Fruit fly (Drosophila melanogaster) whole organism, embryonic: Measurements from ENCODE around the gene stwl.
A peak's percentile ranks its signal among the peaks of the same experiment; 100 is the strongest.

Source experiments
- Antp ChIP-seq: fragments of 200-800 bp; sonication (Bioruptor generic); optimal IDR thresholded peaks from 3 replicates; lab custom pipeline; 2016; ENCODE audit warnings: missing biosample characterization, missing genetic modification characterization
- Bgb ChIP-seq: fragments of 200-800 bp; sonication (Bioruptor generic); IDR thresholded peaks from 2 replicates; pipeline ENCODE4 v1.3.6; 2022; ENCODE audit warnings: missing biosample characterization, missing genetic modification characterization; ENCODE audit not compliant: partially characterized antibody
- CG11456 ChIP-seq: fragments of 200-800 bp; sonication (Bioruptor generic); IDR thresholded peaks from 3 replicates; pipeline ENCODE4 v1.3.6; 2022; ENCODE audit warnings: missing biosample characterization, missing genetic modification characterization
- CG12236 ChIP-seq: fragments of 200-800 bp; sonication (Bioruptor generic); optimal IDR thresholded peaks from 2 replicates; lab custom pipeline; 2016; ENCODE audit warnings: missing biosample characterization, missing genetic modification characterization
- CG13287 ChIP-seq: fragments of 200-800 bp; sonication (Bioruptor generic); IDR thresholded peaks from 2 replicates; pipeline ENCODE4 v1.3.6; 2022; ENCODE audit warnings: missing biosample characterization, missing genetic modification characterization; ENCODE audit not compliant: partially characterized antibody
- CG14667 ChIP-seq: fragments of 200-800 bp; sonication (Bioruptor generic); IDR thresholded peaks from 2 replicates; pipeline ENCODE4 v1.3.6; 2022; ENCODE audit warnings: missing biosample characterization, missing genetic modification characterization
- CG14710 ChIP-seq: fragments of 200-800 bp; sonication (Bioruptor generic); optimal IDR thresholded peaks from 3 replicates; lab custom pipeline; 2019; ENCODE audit warnings: missing biosample characterization, mild to moderate bottlenecking, missing genetic modification characterization, moderate library complexity
- CG16863 ChIP-seq: fragments of 200-800 bp; sonication (Bioruptor generic); optimal IDR thresholded peaks from 3 replicates; lab custom pipeline; 2016; ENCODE audit warnings: missing biosample characterization, missing genetic modification characterization
- CG18262 ChIP-seq: fragments of 200-800 bp; optimal IDR thresholded peaks from 3 replicates; lab custom pipeline; 2019; ENCODE audit warnings: missing biosample characterization, mild to moderate bottlenecking, missing genetic modification characterization, moderate library complexity
- CG18764 ChIP-seq: fragments of 200-800 bp; sonication (Bioruptor generic); optimal IDR thresholded peaks from 3 replicates; lab custom pipeline; 2016; ENCODE audit warnings: missing biosample characterization, missing genetic modification characterization
- CG2678 ChIP-seq: fragments of 200-800 bp; sonication (Bioruptor generic); optimal IDR thresholded peaks from 3 replicates; lab custom pipeline; 2019; ENCODE audit warnings: missing biosample characterization, mild to moderate bottlenecking, missing genetic modification characterization, moderate library complexity
- CG30403 ChIP-seq: fragments of 200-800 bp; sonication (Bioruptor generic); optimal IDR thresholded peaks from 3 replicates; lab custom pipeline; 2016; ENCODE audit warnings: missing biosample characterization, missing genetic modification characterization
- CG32772 ChIP-seq: fragments of 200-800 bp; sonication (Bioruptor generic); IDR thresholded peaks from 2 replicates; pipeline ENCODE4 v1.3.6; 2022; ENCODE audit warnings: missing biosample characterization, missing genetic modification characterization
- CG34224 ChIP-seq: fragments of 200-800 bp; sonication (Bioruptor generic); IDR thresholded peaks from 3 replicates; pipeline ENCODE4 v1.3.6; 2022; ENCODE audit warnings: missing biosample characterization, missing genetic modification characterization; ENCODE audit not compliant: partially characterized antibody
- CG4282 ChIP-seq: fragments of 200-800 bp; sonication (Bioruptor generic); optimal IDR thresholded peaks from 2 replicates; lab custom pipeline; 2016; ENCODE audit warnings: missing biosample characterization, missing genetic modification characterization
- CG4707 ChIP-seq: fragments of 200-800 bp; sonication (Bioruptor generic); optimal IDR thresholded peaks from 2 replicates; lab custom pipeline; 2018; ENCODE audit warnings: missing biosample characterization, mild to moderate bottlenecking, missing genetic modification characterization, moderate library complexity
- CG7271 ChIP-seq: fragments of 200-800 bp; sonication (Bioruptor generic); optimal IDR thresholded peaks from 2 replicates; lab custom pipeline; 2018; ENCODE audit warnings: missing biosample characterization, mild to moderate bottlenecking, missing genetic modification characterization, moderate library complexity
- CG7357 ChIP-seq: fragments of 200-800 bp; sonication (Bioruptor generic); IDR thresholded peaks from 3 replicates; pipeline ENCODE4 v1.3.6; 2022; ENCODE audit warnings: missing biosample characterization, missing genetic modification characterization
- CG8765 ChIP-seq: fragments of 200-800 bp; sonication (Bioruptor generic); IDR thresholded peaks from 2 replicates; pipeline ENCODE4 v1.3.6; 2022; ENCODE audit warnings: missing biosample characterization, missing genetic modification characterization
- CG8924 ChIP-seq: fragments of 200-800 bp; optimal IDR thresholded peaks from 3 replicates; lab custom pipeline; 2019; ENCODE audit warnings: missing biosample characterization, mild to moderate bottlenecking, missing genetic modification characterization, moderate library complexity
- CG9797 ChIP-seq: fragments of 200-800 bp; sonication (Bioruptor generic); optimal IDR thresholded peaks from 3 replicates; lab custom pipeline; 2018; ENCODE audit warnings: missing biosample characterization, mild to moderate bottlenecking, missing genetic modification characterization
- D19A ChIP-seq: fragments of 200-800 bp; optimal IDR thresholded peaks from 3 replicates; lab custom pipeline; 2019; ENCODE audit warnings: missing biosample characterization, mild to moderate bottlenecking, missing genetic modification characterization, moderate library complexity
- E2f2 ChIP-seq: fragments of 200-800 bp; sonication (Bioruptor generic); IDR thresholded peaks from 2 replicates; pipeline ENCODE4 v1.3.6; 2022; ENCODE audit warnings: missing biosample characterization, missing genetic modification characterization
- H2.0 ChIP-seq: fragments of 200-800 bp; sonication (Bioruptor generic); IDR thresholded peaks from 2 replicates; pipeline ENCODE4 v1.3.6; 2022; ENCODE audit warnings: missing biosample characterization, missing genetic modification characterization
- Hsf ChIP-seq: fragments of 200-800 bp; sonication (Bioruptor generic); optimal IDR thresholded peaks from 3 replicates; lab custom pipeline; 2016; ENCODE audit warnings: missing biosample characterization, missing genetic modification characterization
- NK7.1 ChIP-seq: fragments of 200-800 bp; sonication (Bioruptor generic); optimal IDR thresholded peaks from 3 replicates; lab custom pipeline; 2016; ENCODE audit warnings: missing biosample characterization, missing genetic modification characterization
- Nf-YC ChIP-seq: fragments of 200-800 bp; optimal IDR thresholded peaks from 3 replicates; lab custom pipeline; 2019; ENCODE audit warnings: missing biosample characterization, mild to moderate bottlenecking, missing genetic modification characterization, moderate library complexity
- NfI ChIP-seq: fragments of 200-800 bp; sonication (Bioruptor generic); optimal IDR thresholded peaks from 3 replicates; lab custom pipeline; 2018; ENCODE audit warnings: missing biosample characterization, mild to moderate bottlenecking, missing genetic modification characterization, moderate library complexity
- Scr ChIP-seq: fragments of 200-800 bp; sonication (Bioruptor generic); IDR thresholded peaks from 2 replicates; pipeline ENCODE4 v1.3.6; 2022; ENCODE audit warnings: missing biosample characterization, missing genetic modification characterization; ENCODE audit not compliant: partially characterized antibody
- Spps ChIP-seq: fragments of 200-800 bp; sonication (Bioruptor generic); optimal IDR thresholded peaks from 2 replicates; lab custom pipeline; 2018; ENCODE audit warnings: missing biosample characterization, mild to moderate bottlenecking, missing genetic modification characterization
- Trl ChIP-seq, 3 experiments: fragments of >200 bp in 2 of 3; fragments of 200-800 bp in 1 of 3; sonication (Bioruptor generic) in 1 of 3; optimal IDR thresholded peaks; 2 replicates in 1 of 3; 3 replicates in 2 of 3; lab custom pipeline; 2016 to 2017; ENCODE audit warnings: missing biosample characterization in 1 of 3, missing genetic modification characterization in 1 of 3
- bab2 ChIP-seq: fragments of 200-800 bp; sonication (Bioruptor generic); optimal IDR thresholded peaks from 2 replicates; lab custom pipeline; 2016; ENCODE audit warnings: missing biosample characterization, missing genetic modification characterization
- ci ChIP-seq: fragments of 200-800 bp; sonication (Bioruptor generic); IDR thresholded peaks from 3 replicates; pipeline ENCODE4 v1.3.6; 2022; ENCODE audit warnings: missing biosample characterization, missing genetic modification characterization
- dmrt99B ChIP-seq: fragments of 200-800 bp; sonication (Bioruptor generic); optimal IDR thresholded peaks from 2 replicates; lab custom pipeline; 2018; ENCODE audit warnings: missing biosample characterization, mild to moderate bottlenecking, missing genetic modification characterization, moderate library complexity
- kni ChIP-seq: fragments of 200-800 bp; sonication (Bioruptor generic); optimal IDR thresholded peaks from 3 replicates; lab custom pipeline; 2017; ENCODE audit warnings: mild to moderate bottlenecking, missing biosample characterization, missing genetic modification reagents, missing genetic modification characterization
- oc ChIP-seq: fragments of 200-800 bp; sonication (Bioruptor generic); optimal IDR thresholded peaks from 2 replicates; lab custom pipeline; 2018; ENCODE audit warnings: missing biosample characterization, mild to moderate bottlenecking, missing genetic modification characterization, moderate library complexity
- p53 ChIP-seq: fragments of 200-800 bp; sonication (Bioruptor generic); optimal IDR thresholded peaks from 2 replicates; lab custom pipeline; 2016; ENCODE audit warnings: missing biosample characterization, missing genetic modification characterization
- pb ChIP-seq: fragments of 200-800 bp; sonication (Bioruptor generic); optimal IDR thresholded peaks from 3 replicates; lab custom pipeline; 2016; ENCODE audit warnings: missing biosample characterization, missing genetic modification characterization
- pfk ChIP-seq: fragments of 200-800 bp; sonication (Bioruptor generic); optimal IDR thresholded peaks from 2 replicates; lab custom pipeline; 2018; ENCODE audit warnings: missing biosample characterization, mild to moderate bottlenecking, missing genetic modification characterization, moderate library complexity
- pum ChIP-seq: fragments of 200-800 bp; sonication (Bioruptor generic); optimal IDR thresholded peaks from 2 replicates; lab custom pipeline; 2016; ENCODE audit warnings: missing biosample characterization, missing genetic modification characterization
- repo ChIP-seq: fragments of 200-800 bp; sonication (Bioruptor generic); optimal IDR thresholded peaks from 2 replicates; lab custom pipeline; 2016; ENCODE audit warnings: missing biosample characterization, missing genetic modification characterization
- scrt ChIP-seq: fragments of 200-800 bp; sonication (Bioruptor generic); optimal IDR thresholded peaks from 2 replicates; lab custom pipeline; 2018; ENCODE audit warnings: missing biosample characterization, mild to moderate bottlenecking, missing genetic modification characterization, moderate library complexity
- sens-2 ChIP-seq: fragments of 200-800 bp; sonication (Bioruptor generic); IDR thresholded peaks from 2 replicates; pipeline ENCODE4 v1.3.6; 2022; ENCODE audit warnings: missing biosample characterization, missing genetic modification characterization
- sim ChIP-seq: fragments of 200-800 bp; sonication (Bioruptor generic); IDR thresholded peaks from 2 replicates; pipeline ENCODE4 v1.3.6; 2022; ENCODE audit warnings: missing biosample characterization, missing genetic modification characterization
- slou ChIP-seq: fragments of 200-800 bp; sonication (Bioruptor generic); optimal IDR thresholded peaks from 3 replicates; lab custom pipeline; 2016; ENCODE audit warnings: missing biosample characterization, missing genetic modification characterization
- ssp ChIP-seq: fragments of 200-800 bp; sonication (Bioruptor generic); IDR thresholded peaks from 2 replicates; pipeline ENCODE4 v1.3.6; 2022; ENCODE audit warnings: missing biosample characterization, missing genetic modification characterization
- toy ChIP-seq: fragments of 200-800 bp; sonication (Bioruptor generic); IDR thresholded peaks from 2 replicates; pipeline ENCODE4 v1.3.6; 2022; ENCODE audit warnings: missing biosample characterization, missing genetic modification characterization
- wdn ChIP-seq: fragments of 200-800 bp; sonication (Bioruptor generic); IDR thresholded peaks from 2 replicates; pipeline ENCODE4 v1.3.6; 2022; ENCODE audit warnings: missing biosample characterization, missing genetic modification characterization
- zf30C ChIP-seq: fragments of 200-800 bp; sonication (Bioruptor generic); optimal IDR thresholded peaks from 3 replicates; lab custom pipeline; 2018; ENCODE audit warnings: missing biosample characterization, mild to moderate bottlenecking, missing genetic modification characterization

stwl gene

DNA sequence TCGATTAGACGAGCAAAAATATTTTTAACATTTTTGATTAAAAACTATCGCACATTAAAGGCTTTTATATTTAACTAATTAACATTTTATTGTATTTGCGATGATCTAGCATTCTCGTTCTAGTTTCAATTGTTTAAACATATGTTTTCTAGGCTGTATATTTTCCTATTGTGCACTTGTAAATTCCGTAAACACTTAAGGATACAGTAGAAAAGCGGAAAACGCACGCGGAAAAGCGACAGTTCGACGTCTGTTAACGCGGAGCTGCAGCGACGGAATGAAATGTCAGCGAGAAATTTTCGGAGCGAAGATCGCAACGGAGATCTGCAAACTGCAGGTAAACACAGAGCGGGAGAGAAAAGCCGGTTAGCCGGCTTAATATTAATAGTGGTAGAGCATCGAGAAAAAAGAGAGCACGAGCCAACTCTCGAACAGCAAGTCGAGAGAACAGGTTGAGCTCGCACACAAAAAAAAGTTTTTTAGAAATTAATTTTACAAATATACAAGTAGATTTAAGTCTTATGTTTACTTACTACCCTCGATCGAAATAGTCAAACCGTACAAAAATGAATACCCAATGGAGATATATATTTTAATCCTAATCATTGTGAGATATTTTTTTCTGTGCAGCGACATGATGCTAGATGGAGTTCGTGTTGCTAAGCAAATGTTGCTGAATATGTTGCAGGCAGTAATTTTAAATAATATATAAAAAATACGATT, 38.7 kb upstream of the stwl start (continued):
- TF ChIP-seq CG12236 (GFP tag; lab: Kevin White, UChicago), result peak; percentile 80
- TF ChIP-seq Antp (GFP tag; lab: Kevin White, UChicago), result peak; percentile 73
- peak; percentile 78 for TF ChIP-seq CG7357
- TF ChIP-seq Hsf (GFP tag; lab: Kevin White, UChicago), result peak; percentile 93
- TF ChIP-seq oc (tag; lab: Kevin White, UChicago), result peak; percentile 96
- peak; percentile 92 for TF ChIP-seq zf30C (GFP tag; lab: Kevin White, UChicago)
- TF ChIP-seq CG9797 (GFP tag; lab: Kevin White, UChicago), result peak; percentile 4
- peak; percentile 67 for TF ChIP-seq NK7.1 (GFP tag; lab: Kevin White, UChicago)
- peak; percentile 86 for TF ChIP-seq bab2
- peak; percentile 98 for TF ChIP-seq CG7271
- peak; percentile 96 for TF ChIP-seq CG18262 (tag; lab: Kevin White, UChicago)
- no peak for TF ChIP-seq CG34224 (GFP tag; lab: Robert Waterston, UW)
- peak; percentile 91 for TF ChIP-seq CG2678
- TF ChIP-seq ci (GFP tag; lab: Robert Waterston, UW), result peak; percentile 98
- TF ChIP-seq NfI (GFP tag; lab: Kevin White, UChicago), result peak; percentile 83
- peak; percentile 97 for TF ChIP-seq CG8924 (tag; lab: Kevin White, UChicago)
- TF ChIP-seq CG4707 (GFP tag; lab: Kevin White, UChicago), result peak; percentile 84
- TF ChIP-seq wdn (GFP tag; lab: Robert Waterston, UW), result peak; percentile 77; the same call in 1 of the 2 replicates
- peak; percentile 55 for TF ChIP-seq p53
- TF ChIP-seq toy (GFP tag; lab: Robert Waterston, UW), result peak; percentile 55; the same call in 1 of the 2 replicates
- TF ChIP-seq Bgb (GFP tag; lab: Robert Waterston, UW), result no peak
- TF ChIP-seq CG32772, result peak; percentile 88
- no peak for TF ChIP-seq Nf-YC (tag; lab: Kevin White, UChicago)
- peak; percentile 95 for TF ChIP-seq Spps
- peak; percentile 89 for TF ChIP-seq sens-2 (GFP tag; lab: Robert Waterston, UW)
- TF ChIP-seq repo, result peak; percentile 67
- peak; percentile 86 for TF ChIP-seq CG8765 (GFP tag; lab: Robert Waterston, UW)
- peak; percentile 89 for TF ChIP-seq CG16863
- peak; percentile 86 for TF ChIP-seq sim (GFP tag; lab: Robert Waterston, UW)
- TF ChIP-seq ssp (GFP tag; lab: Robert Waterston, UW), result peak; percentile 60
- TF ChIP-seq H2.0, result peak; percentile 89
- TF ChIP-seq scrt, result peak; percentile 65
- TF ChIP-seq CG4282 (GFP tag; lab: Kevin White, UChicago), result peak; percentile 14
- TF ChIP-seq CG14710 (tag; lab: Kevin White, UChicago), result peak; percentile 94
- TF ChIP-seq D19A (tag; lab: Kevin White, UChicago), result peak; percentile 92
- TF ChIP-seq dmrt99B (tag; lab: Kevin White, UChicago), result peak; percentile 93
- no peak; the same call in none of the 2 replicates for TF ChIP-seq E2f2 (GFP tag; lab: Robert Waterston, UW)
- peak; percentile 58 for TF ChIP-seq pb
- TF ChIP-seq pum (GFP tag; lab: Kevin White, UChicago), result peak; percentile 82
- TF ChIP-seq Trl (optimal IDR thresholded peaks at IDR 0.05; lab: Kevin White, UChicago), result peak; percentile 24 to 75
- peak; percentile 79 for TF ChIP-seq Trl (GFP tag; optimal IDR thresholded peaks at IDR 0.05; lab: Kevin White, UChicago)
- peak; percentile 92 for TF ChIP-seq CG30403
- no peak for TF ChIP-seq Scr (GFP tag; lab: Robert Waterston, UW)
- TF ChIP-seq CG14667 (GFP tag; lab: Robert Waterston, UW), result peak; percentile 79
- 0 out of 2 replicates have a peak, but pooled peaks have one; percentile 17 for TF ChIP-seq CG13287 (GFP tag; lab: Robert Waterston, UW)
- TF ChIP-seq CG11456 (GFP tag; lab: Robert Waterston, UW), result no peak
- TF ChIP-seq kni, result peak; percentile 40
- TF ChIP-seq slou (GFP tag; lab: Kevin White, UChicago), result peak; percentile 54
- TF ChIP-seq pfk, result no peak
- TF ChIP-seq CG18764 (GFP tag; lab: Kevin White, UChicago), result peak; percentile 87
